Fruit fly (Drosophila melanogaster) whole organism, pupa: Measurements from ENCODE around the gene CG42724.

ENCODE experiments used
- CG10348 ChIP-seq: fragments of 200-800 bp; sonication (Bioruptor generic); IDR thresholded peaks from 2 replicates; pipeline ENCODE4 v1.3.6; 2022; ENCODE audit warnings: missing biosample characterization, missing genetic modification characterization
- CG15710 ChIP-seq: fragments of 200-800 bp; sonication (Bioruptor generic); optimal IDR thresholded peaks from 2 replicates; lab custom pipeline; 2018; ENCODE audit warnings: missing biosample characterization, mild to moderate bottlenecking, missing genetic modification characterization, moderate library complexity
- CG8159 ChIP-seq: fragments of 200-800 bp; sonication (Bioruptor generic); optimal IDR thresholded peaks from 3 replicates; lab custom pipeline; 2018; ENCODE audit warnings: missing biosample characterization, mild to moderate bottlenecking, missing genetic modification characterization, moderate library complexity
- D1 ChIP-seq: fragments of 200-800 bp; sonication (Bioruptor generic); optimal IDR thresholded peaks from 2 replicates; lab custom pipeline; 2018; ENCODE audit warnings: missing biosample characterization, mild to moderate bottlenecking, missing genetic modification characterization, moderate library complexity
- EcR ChIP-seq: fragments of 200-800 bp; sonication (Bioruptor generic); optimal IDR thresholded peaks from 3 replicates; lab custom pipeline; 2019; ENCODE audit warnings: missing biosample characterization, missing genetic modification characterization, mild to moderate bottlenecking, moderate library complexity, missing genetic modification reagents
- Pif1A ChIP-seq: fragments of 200-800 bp; sonication (Bioruptor generic); optimal IDR thresholded peaks from 3 replicates; lab custom pipeline; 2016; ENCODE audit warnings: missing biosample characterization, missing genetic modification characterization
- rn ChIP-seq: fragments of 200-800 bp; sonication (Bioruptor generic); IDR thresholded peaks from 2 replicates; pipeline ENCODE4 v1.3.6; 2022; ENCODE audit warnings: missing biosample characterization, missing genetic modification characterization

dm6 chr3R:6393515-6394246 lies 25.6 kb upstream of the CG42724 start:
- TF ChIP-seq CG15710 (tag; lab: Kevin White, UChicago) (no peak), Pif1A (GFP tag; lab: Kevin White, UChicago) (no peak), CG8159 (no peak), D1 (tag; lab: Kevin White, UChicago) (no peak), rn (GFP tag; lab: Robert Waterston, UW) (no peak), CG10348 (GFP tag; lab: Robert Waterston, UW) (no peak), EcR (no peak)
